Worm (Caenorhabditis elegans): Measurements from ENCODE around the gene pfk-1.1.

ce11 chrX:2972272-2973042 lies 31.8 kb downstream of the pfk-1.1 start:
- TF ChIP-seq repo-1 (tag; optimal IDR thresholded peaks at IDR 0.05) (no peak), cebp-1 (GFP tag; IDR thresholded peaks at IDR 0.05) (no peak), cebp-1 (tag; optimal IDR thresholded peaks at IDR 0.05) (peak; percentile 53), nhr-27 (tag; optimal IDR thresholded peaks at IDR 0.05) (no peak), aptf-2 (GFP tag; conservative IDR thresholded peaks at IDR 0.05) (no peak)
